Fruit fly (Drosophila melanogaster): Measurements from ENCODE around the gene wake.
A peak's percentile ranks its signal among the peaks of the same experiment; 100 is the strongest.

Gene wake

dm6 chr3R:22596450-22596849 lies 43.2 kb upstream of the wake start (continued):
- TF ChIP-seq chm (GFP tag; IDR thresholded peaks at IDR 0.05) (peak; percentile 61), CG8359 (GFP tag; optimal IDR thresholded peaks at IDR 0.05; ENCODE audit: borderline replicate concordance) (peak; percentile 27), shn (GFP tag; optimal IDR thresholded peaks at IDR 0.05) (no peak), CG2116 (GFP tag; optimal IDR thresholded peaks at IDR 0.05) (peak; percentile 31), her (GFP tag; optimal IDR thresholded peaks at IDR 0.05) (peak; percentile 29), CG12299 (tag; optimal IDR thresholded peaks at IDR 0.05) (no peak), fd96Cb (tag; optimal IDR thresholded peaks at IDR 0.05) (peak; percentile 4), ara (GFP tag; IDR thresholded peaks at IDR 0.05) (peak; percentile 56), Kr (GFP tag; optimal IDR thresholded peaks at IDR 0.05) (no peak), Elba2 (GFP tag; optimal IDR thresholded peaks at IDR 0.05) (no peak), CG9932 (GFP tag; IDR thresholded peaks at IDR 0.05) (peak; percentile 19; the same call in 1 of the 2 replicates), PHDP (tag; optimal IDR thresholded peaks at IDR 0.05) (peak; percentile 32), peb (GFP tag; IDR thresholded peaks at IDR 0.05) (peak; percentile 43; the same call in 1 of the 2 replicates), CG13624 (GFP tag; optimal IDR thresholded peaks at IDR 0.05) (no peak), tin (GFP tag; optimal IDR thresholded peaks at IDR 0.05) (no peak), stc (GFP tag; IDR thresholded peaks at IDR 0.05) (peak; percentile 26; the same call in 1 of the 2 replicates), sens (GFP tag) (peak; percentile 95), CG12219 (GFP tag; optimal IDR thresholded peaks at IDR 0.05) (peak; percentile 39), Dref (GFP tag; IDR thresholded peaks at IDR 0.05) (no peak), Xrp1 (GFP tag; IDR thresholded peaks at IDR 0.05) (peak; percentile 79), pum (GFP tag; optimal IDR thresholded peaks at IDR 0.05) (no peak), oc (tag; optimal IDR thresholded peaks at IDR 0.05) (no peak), CG32532 (GFP tag; IDR thresholded peaks at IDR 0.05) (no peak), nmo (GFP tag; optimal IDR thresholded peaks at IDR 0.05) (no peak), crp (GFP tag; optimal IDR thresholded peaks at IDR 0.05) (no peak), CG13424 (tag; optimal IDR thresholded peaks at IDR 0.05) (peak; percentile 7), CG30020 (tag; optimal IDR thresholded peaks at IDR 0.05) (no peak), CG8765 (GFP tag; IDR thresholded peaks at IDR 0.05) (no peak), ERR (GFP tag; optimal IDR thresholded peaks at IDR 0.05) (peak; percentile 1), en (GFP tag; optimal IDR thresholded peaks at IDR 0.05) (peak; percentile 12), CG15269 (tag; optimal IDR thresholded peaks at IDR 0.05) (peak; percentile 33), lab (GFP tag; optimal IDR thresholded peaks at IDR 0.05) (peak; percentile 91), CG12942 (GFP tag; optimal IDR thresholded peaks at IDR 0.05) (peak; percentile 42), CG4360 (GFP tag; IDR thresholded peaks at IDR 0.05) (peak; percentile 39), Fer1 (GFP tag; optimal IDR thresholded peaks at IDR 0.05) (peak; percentile 51), CG11695 (GFP tag; IDR thresholded peaks at IDR 0.05) (peak; percentile 73; the same call in 2 of the 3 replicates), Camta (GFP tag; optimal IDR thresholded peaks at IDR 0.05) (peak; percentile 31), CG15696 (tag; optimal IDR thresholded peaks at IDR 0.05) (peak; percentile 45), CG17802 (tag; optimal IDR thresholded peaks at IDR 0.05) (no peak), Hr78 (GFP tag; optimal IDR thresholded peaks at IDR 0.05) (no peak), CrebB (tag; optimal IDR thresholded peaks at IDR 0.05) (peak; percentile 12), CG15601 (tag; optimal IDR thresholded peaks at IDR 0.05) (peak; percentile 66), mld (GFP tag; IDR thresholded peaks at IDR 0.05; ENCODE audit: partially characterized antibody) (no peak), NC2α (GFP tag; optimal IDR thresholded peaks at IDR 0.05) (peak; percentile 32), mirr (GFP tag; optimal IDR thresholded peaks at IDR 0.05) (peak; percentile 79), ranshi (GFP tag; IDR thresholded peaks at IDR 0.05) (peak; percentile 42; the same call in 1 of the 2 replicates), CoRest (tag; optimal IDR thresholded peaks at IDR 0.05) (peak; percentile 26), chif (GFP tag; optimal IDR thresholded peaks at IDR 0.05) (peak; percentile 14 to 20), CG2712 (tag; optimal IDR thresholded peaks at IDR 0.05) (peak; percentile 7), NfI (GFP tag; optimal IDR thresholded peaks at IDR 0.05) (peak; percentile 11), CG6689 (GFP tag; IDR thresholded peaks at IDR 0.05) (peak; percentile 36)
